Fruit fly (Drosophila melanogaster) whole organism, embryonic: Measurements from ENCODE around the gene CG42823.

Experiments
- CG11696 ChIP-seq: fragments of 200-800 bp; sonication (Bioruptor generic); IDR thresholded peaks from 2 replicates; pipeline ENCODE4 v1.3.6; 2022; ENCODE audit warnings: missing biosample characterization, missing genetic modification characterization
- CG14050 ChIP-seq: fragments of 200-800 bp; sonication (Bioruptor generic); IDR thresholded peaks from 3 replicates; pipeline ENCODE4 v1.3.6; 2022; ENCODE audit warnings: missing biosample characterization, missing genetic modification characterization
- CG17328 ChIP-seq: fragments of 200-800 bp; sonication (Bioruptor generic); IDR thresholded peaks from 2 replicates; pipeline ENCODE4 v1.3.6; 2022; ENCODE audit warnings: missing biosample characterization, missing genetic modification characterization
- CG2129 ChIP-seq: fragments of 200-800 bp; sonication (Bioruptor generic); IDR thresholded peaks from 2 replicates; pipeline ENCODE4 v1.3.6; 2022; ENCODE audit warnings: missing biosample characterization, missing genetic modification characterization; ENCODE audit not compliant: partially characterized antibody
- CG32532 ChIP-seq: fragments of 200-800 bp; sonication (Bioruptor generic); IDR thresholded peaks from 2 replicates; pipeline ENCODE4 v1.3.6; 2022; ENCODE audit warnings: missing biosample characterization, missing genetic modification characterization
- CG4328 ChIP-seq: fragments of 200-800 bp; sonication (Bioruptor generic); optimal IDR thresholded peaks from 3 replicates; lab custom pipeline; 2017; ENCODE audit warnings: missing biosample characterization, missing genetic modification reagents, missing genetic modification characterization
- Gug ChIP-seq: fragments of 200-800 bp; sonication (Bioruptor generic); IDR thresholded peaks from 4 replicates; pipeline ENCODE4 v1.3.6; 2022; ENCODE audit warnings: missing biosample characterization, missing genetic modification characterization
- Rfx ChIP-seq: fragments of 200-800 bp; sonication (Bioruptor generic); IDR thresholded peaks from 2 replicates; pipeline ENCODE4 v1.3.6; 2022; ENCODE audit warnings: missing biosample characterization, missing genetic modification characterization
- bab2 ChIP-seq: fragments of 200-800 bp; sonication (Bioruptor generic); optimal IDR thresholded peaks from 2 replicates; lab custom pipeline; 2016; ENCODE audit warnings: missing biosample characterization, missing genetic modification characterization
- mld ChIP-seq: fragments of 200-800 bp; sonication (Bioruptor generic); IDR thresholded peaks from 3 replicates; pipeline ENCODE4 v1.3.6; 2022; ENCODE audit warnings: missing biosample characterization, missing genetic modification characterization; ENCODE audit not compliant: partially characterized antibody
- pfk ChIP-seq: fragments of 200-800 bp; sonication (Bioruptor generic); optimal IDR thresholded peaks from 2 replicates; lab custom pipeline; 2018; ENCODE audit warnings: missing biosample characterization, mild to moderate bottlenecking, missing genetic modification characterization, moderate library complexity
- sima ChIP-seq: fragments of 200-800 bp; sonication (Bioruptor generic); optimal IDR thresholded peaks from 2 replicates; lab custom pipeline; 2016; ENCODE audit warnings: missing biosample characterization, missing genetic modification characterization
- sob ChIP-seq: fragments of 200-800 bp; sonication (Bioruptor generic); IDR thresholded peaks from 2 replicates; pipeline ENCODE4 v1.3.6; 2022; ENCODE audit warnings: missing biosample characterization, missing genetic modification characterization
- vvl ChIP-seq: fragments of 200-800 bp; sonication (Bioruptor generic); IDR thresholded peaks from 2 replicates; pipeline ENCODE4 v1.3.6; 2022; ENCODE audit warnings: missing biosample characterization, missing genetic modification characterization

- no peak for TF ChIP-seq CG11696 (GFP tag; lab: Robert Waterston, UW)
- TF ChIP-seq Rfx (GFP tag; lab: Robert Waterston, UW), result no peak; the same call in 1 of the 2 replicates
- TF ChIP-seq CG4328 (GFP tag; lab: Kevin White, UChicago), result no peak
- TF ChIP-seq bab2 (GFP tag; lab: Kevin White, UChicago), result no peak
- no peak for TF ChIP-seq sob
- TF ChIP-seq CG32532 (GFP tag; lab: Robert Waterston, UW), result no peak
- TF ChIP-seq Gug, result no peak
- no peak for TF ChIP-seq CG17328
- TF ChIP-seq mld, result no peak
- TF ChIP-seq CG14050 (GFP tag; lab: Robert Waterston, UW), result no peak
- no peak for TF ChIP-seq sima
- TF ChIP-seq CG2129 (GFP tag; lab: Robert Waterston, UW), result no peak
- no peak for TF ChIP-seq pfk
- no peak for TF ChIP-seq vvl (GFP tag; lab: Robert Waterston, UW)
Observed at dm6 chr3R:17379051-17379450, 25.9 kb downstream of the CG42823 start.
